Fruit fly (Drosophila melanogaster) whole organism, embryonic: ENCODE results near the gene ATPsynO.

Experiments
- Ada2b ChIP-seq: fragments of 200-800 bp; sonication (Bioruptor generic); IDR thresholded peaks from 2 replicates; pipeline ENCODE4 v1.3.6; 2022; ENCODE audit warnings: missing biosample characterization, missing genetic modification characterization
- B-H2 ChIP-seq: fragments of 200-800 bp; sonication (Bioruptor generic); optimal IDR thresholded peaks from 2 replicates; lab custom pipeline; 2018; ENCODE audit warnings: missing biosample characterization, mild to moderate bottlenecking, missing genetic modification characterization
- CG11085 ChIP-seq: fragments of 200-800 bp; sonication (Bioruptor generic); IDR thresholded peaks from 2 replicates; pipeline ENCODE4 v1.3.6; 2022; ENCODE audit warnings: missing biosample characterization, missing genetic modification characterization
- CG13287 ChIP-seq: fragments of 200-800 bp; sonication (Bioruptor generic); IDR thresholded peaks from 2 replicates; pipeline ENCODE4 v1.3.6; 2022; ENCODE audit warnings: missing biosample characterization, missing genetic modification characterization; ENCODE audit not compliant: partially characterized antibody
- CG13424 ChIP-seq: fragments of 200-800 bp; sonication (Bioruptor generic); optimal IDR thresholded peaks from 2 replicates; lab custom pipeline; 2019; ENCODE audit warnings: missing biosample characterization, mild to moderate bottlenecking, missing genetic modification characterization, moderate library complexity
- CG14860 ChIP-seq: fragments of 200-800 bp; sonication (Bioruptor generic); IDR thresholded peaks from 3 replicates; pipeline ENCODE4 v1.3.6; 2022; ENCODE audit warnings: missing biosample characterization, missing genetic modification characterization; ENCODE audit not compliant: partially characterized antibody
- CG1529 ChIP-seq: fragments of 200-800 bp; sonication (Bioruptor generic); optimal IDR thresholded peaks from 3 replicates; lab custom pipeline; 2018; ENCODE audit warnings: missing biosample characterization, missing genetic modification characterization
- CG15601 ChIP-seq: fragments of 200-800 bp; sonication (Bioruptor generic); optimal IDR thresholded peaks from 3 replicates; lab custom pipeline; 2019; ENCODE audit warnings: missing biosample characterization, mild to moderate bottlenecking, missing genetic modification characterization, moderate library complexity
- CG17186 ChIP-seq: fragments of 200-800 bp; sonication (Bioruptor generic); optimal IDR thresholded peaks from 3 replicates; lab custom pipeline; 2017; ENCODE audit warnings: missing biosample characterization, missing genetic modification reagents, missing genetic modification characterization
- CG18764 ChIP-seq: fragments of 200-800 bp; sonication (Bioruptor generic); optimal IDR thresholded peaks from 3 replicates; lab custom pipeline; 2016; ENCODE audit warnings: missing biosample characterization, missing genetic modification characterization
- CG2889 ChIP-seq: fragments of 200-800 bp; sonication (Bioruptor generic); IDR thresholded peaks from 3 replicates; pipeline ENCODE4 v1.3.6; 2022; ENCODE audit warnings: missing biosample characterization, missing genetic modification characterization
- CG3847 ChIP-seq: fragments of 200-800 bp; sonication (Bioruptor generic); IDR thresholded peaks from 2 replicates; pipeline ENCODE4 v1.3.6; 2022; ENCODE audit warnings: missing biosample characterization, missing genetic modification characterization
- CG4730 ChIP-seq: fragments of 200-800 bp; sonication (Bioruptor generic); IDR thresholded peaks from 2 replicates; pipeline ENCODE4 v1.3.6; 2022; ENCODE audit warnings: missing biosample characterization, missing genetic modification characterization
- CG5953 ChIP-seq: fragments of 200-800 bp; sonication (Bioruptor generic); IDR thresholded peaks from 2 replicates; pipeline ENCODE4 v1.3.6; 2022; ENCODE audit warnings: missing biosample characterization, missing genetic modification characterization
- CG6765 ChIP-seq: fragments of 200-800 bp; sonication (Bioruptor generic); optimal IDR thresholded peaks from 3 replicates; lab custom pipeline; 2017; ENCODE audit warnings: missing biosample characterization, mild to moderate bottlenecking, missing genetic modification characterization
- CG7987 ChIP-seq: fragments of 200-800 bp; sonication (Bioruptor generic); optimal IDR thresholded peaks from 2 replicates; lab custom pipeline; 2018; ENCODE audit warnings: missing biosample characterization, mild to moderate bottlenecking, missing genetic modification characterization, moderate library complexity
- CG9609 ChIP-seq: fragments of 200-800 bp; sonication (Bioruptor generic); optimal IDR thresholded peaks from 3 replicates; lab custom pipeline; 2016; ENCODE audit warnings: missing biosample characterization, missing genetic modification characterization
- CkIIα-i1 ChIP-seq: fragments of 200-800 bp; sonication (Bioruptor generic); IDR thresholded peaks from 2 replicates; pipeline ENCODE4 v1.3.6; 2022; ENCODE audit warnings: missing biosample characterization, missing genetic modification characterization
- D ChIP-seq, 2 experiments: fragments of 200-800 bp in 1 of 2; fragments of >200 bp in 1 of 2; sonication (Bioruptor generic) in 1 of 2; optimal IDR thresholded peaks; 2 replicates in 1 of 2; 3 replicates in 1 of 2; lab custom pipeline; 2017; ENCODE audit warnings: mild to moderate bottlenecking in 1 of 2, missing biosample characterization in 1 of 2, missing genetic modification characterization in 1 of 2, missing genetic modification reagents in 1 of 2
- Fer1 ChIP-seq: fragments of 200-800 bp; sonication (Bioruptor generic); optimal IDR thresholded peaks from 2 replicates; lab custom pipeline; 2017; ENCODE audit warnings: missing biosample characterization, mild to moderate bottlenecking, missing genetic modification characterization
- HLH4C ChIP-seq: fragments of 200-800 bp; sonication (Bioruptor generic); IDR thresholded peaks from 3 replicates; pipeline ENCODE4 v1.3.6; 2022; ENCODE audit warnings: missing biosample characterization, missing genetic modification characterization; ENCODE audit not compliant: partially characterized antibody
- Hr3 ChIP-seq: fragments of 200-800 bp; sonication (Bioruptor generic); optimal IDR thresholded peaks from 3 replicates; lab custom pipeline; 2016; ENCODE audit warnings: missing biosample characterization, missing genetic modification characterization
- Hr51 ChIP-seq, 2 experiments: fragments of 200-800 bp; sonication (Bioruptor generic); optimal IDR thresholded peaks; 2 replicates in 1 of 2; 3 replicates in 1 of 2; lab custom pipeline; 2016 to 2018; ENCODE audit warnings: missing biosample characterization in 2 of 2, missing genetic modification characterization in 2 of 2, mild to moderate bottlenecking in 1 of 2, moderate library complexity in 1 of 2
- Lhr ChIP-seq: fragments of 200-800 bp; sonication (Bioruptor generic); optimal IDR thresholded peaks from 3 replicates; lab custom pipeline; 2017; ENCODE audit warnings: mild to moderate bottlenecking, missing biosample characterization, missing genetic modification reagents, missing genetic modification characterization
- Lpt ChIP-seq: fragments of >200 bp; optimal IDR thresholded peaks from 2 replicates; lab custom pipeline; 2018; ENCODE audit warnings: missing biosample characterization, missing genetic modification characterization
- NfI ChIP-seq: fragments of 200-800 bp; sonication (Bioruptor generic); optimal IDR thresholded peaks from 3 replicates; lab custom pipeline; 2018; ENCODE audit warnings: missing biosample characterization, mild to moderate bottlenecking, missing genetic modification characterization, moderate library complexity
- ara ChIP-seq: fragments of 200-800 bp; sonication (Bioruptor generic); IDR thresholded peaks from 2 replicates; pipeline ENCODE4 v1.3.6; 2022; ENCODE audit warnings: missing biosample characterization, missing genetic modification characterization
- ase ChIP-seq: fragments of 200-800 bp; sonication (Bioruptor generic); IDR thresholded peaks from 3 replicates; pipeline ENCODE4 v1.3.6; 2022; ENCODE audit warnings: missing biosample characterization, missing genetic modification characterization
- bowl ChIP-seq: fragments of 200-800 bp; sonication (Bioruptor generic); IDR thresholded peaks from 2 replicates; pipeline ENCODE4 v1.3.6; 2022; ENCODE audit warnings: missing biosample characterization, missing genetic modification characterization
- cas ChIP-seq: fragments of 200-800 bp; sonication (Bioruptor generic); IDR thresholded peaks from 2 replicates; pipeline ENCODE4 v1.3.6; 2022; ENCODE audit warnings: missing biosample characterization, missing genetic modification characterization
- chn ChIP-seq: fragments of 200-800 bp; sonication (Bioruptor generic); optimal IDR thresholded peaks from 2 replicates; lab custom pipeline; 2016; ENCODE audit warnings: missing biosample characterization, missing genetic modification characterization
- crc ChIP-seq: fragments of 200-800 bp; sonication (Bioruptor generic); optimal IDR thresholded peaks from 2 replicates; lab custom pipeline; 2016; ENCODE audit warnings: missing biosample characterization, missing genetic modification characterization
- croc ChIP-seq: fragments of 200-800 bp; sonication (Bioruptor generic); conservative IDR thresholded peaks from 3 replicates; pipeline ENCODE4 v1.3.6; 2022; ENCODE audit warnings: missing biosample characterization, missing genetic modification characterization
- ems ChIP-seq: fragments of 200-800 bp; sonication (Bioruptor generic); optimal IDR thresholded peaks from 3 replicates; lab custom pipeline; 2016; ENCODE audit warnings: missing biosample characterization, missing genetic modification characterization
- eyg ChIP-seq: fragments of 200-800 bp; sonication (Bioruptor generic); optimal IDR thresholded peaks from 3 replicates; lab custom pipeline; 2016; ENCODE audit warnings: missing biosample characterization, missing genetic modification characterization
- fd64A ChIP-seq: fragments of 200-800 bp; sonication (Bioruptor generic); optimal IDR thresholded peaks from 3 replicates; lab custom pipeline; 2018; ENCODE audit warnings: missing biosample characterization, mild to moderate bottlenecking, missing genetic modification characterization
- gt ChIP-seq: fragments of 200-800 bp; sonication (Bioruptor generic); IDR thresholded peaks from 2 replicates; pipeline ENCODE4 v1.3.6; 2022; ENCODE audit warnings: missing biosample characterization, missing genetic modification characterization
- ham ChIP-seq: fragments of 200-800 bp; sonication (Bioruptor generic); IDR thresholded peaks from 2 replicates; pipeline ENCODE4 v1.3.6; 2022; ENCODE audit warnings: missing biosample characterization, missing genetic modification characterization
- hbn ChIP-seq: fragments of 200-800 bp; sonication (Bioruptor generic); IDR thresholded peaks from 2 replicates; pipeline ENCODE4 v1.3.6; 2022; ENCODE audit warnings: missing biosample characterization, missing genetic modification characterization; ENCODE audit not compliant: partially characterized antibody
- her ChIP-seq: fragments of 200-800 bp; sonication (Bioruptor generic); optimal IDR thresholded peaks from 2 replicates; lab custom pipeline; 2016; ENCODE audit warnings: missing biosample characterization, missing genetic modification characterization
- inv ChIP-seq: fragments of 200-800 bp; sonication (Bioruptor generic); IDR thresholded peaks from 2 replicates; pipeline ENCODE4 v1.3.6; 2022; ENCODE audit warnings: missing biosample characterization, missing genetic modification characterization; ENCODE audit not compliant: partially characterized antibody
- kay ChIP-seq: fragments of 200-800 bp; sonication (Bioruptor generic); optimal IDR thresholded peaks from 2 replicates; lab custom pipeline; 2016; ENCODE audit warnings: missing biosample characterization, missing genetic modification characterization
- kni ChIP-seq: fragments of 200-800 bp; sonication (Bioruptor generic); optimal IDR thresholded peaks from 3 replicates; lab custom pipeline; 2017; ENCODE audit warnings: mild to moderate bottlenecking, missing biosample characterization, missing genetic modification reagents, missing genetic modification characterization
- knrl ChIP-seq: fragments of 200-800 bp; sonication (Bioruptor generic); IDR thresholded peaks from 3 replicates; pipeline ENCODE4 v1.3.6; 2022; ENCODE audit warnings: missing biosample characterization, missing genetic modification characterization; ENCODE audit not compliant: partially characterized antibody
- luna ChIP-seq: fragments of 200-800 bp; sonication (Bioruptor generic); optimal IDR thresholded peaks from 2 replicates; lab custom pipeline; 2016; ENCODE audit warnings: missing biosample characterization, missing genetic modification characterization
- nmo ChIP-seq: fragments of 200-800 bp; sonication (Bioruptor generic); optimal IDR thresholded peaks from 2 replicates; lab custom pipeline; 2018; ENCODE audit warnings: missing biosample characterization, mild to moderate bottlenecking, missing genetic modification characterization, moderate library complexity
- psq ChIP-seq: fragments of 200-800 bp; sonication (Bioruptor generic); optimal IDR thresholded peaks from 2 replicates; lab custom pipeline; 2017; ENCODE audit warnings: missing biosample characterization, missing genetic modification characterization
- row ChIP-seq: fragments of 200-800 bp; sonication (Bioruptor generic); IDR thresholded peaks from 3 replicates; pipeline ENCODE4 v1.3.6; 2022; ENCODE audit warnings: missing biosample characterization, missing genetic modification characterization
- sob ChIP-seq: fragments of 200-800 bp; sonication (Bioruptor generic); IDR thresholded peaks from 2 replicates; pipeline ENCODE4 v1.3.6; 2022; ENCODE audit warnings: missing biosample characterization, missing genetic modification characterization
- sqz ChIP-seq: fragments of 200-800 bp; sonication (Bioruptor generic); optimal IDR thresholded peaks from 3 replicates; lab custom pipeline; 2018; ENCODE audit warnings: missing biosample characterization, mild to moderate bottlenecking, missing genetic modification characterization
- trem ChIP-seq: fragments of 200-800 bp; optimal IDR thresholded peaks from 3 replicates; lab custom pipeline; 2019; ENCODE audit warnings: missing biosample characterization, mild to moderate bottlenecking, missing genetic modification characterization, moderate library complexity
- zfh1 ChIP-seq: fragments of 200-800 bp; sonication (Bioruptor generic); IDR thresholded peaks from 3 replicates; pipeline ENCODE4 v1.3.6; 2022; ENCODE audit warnings: missing biosample characterization, missing genetic modification characterization

Gene ATPsynO

DNA sequence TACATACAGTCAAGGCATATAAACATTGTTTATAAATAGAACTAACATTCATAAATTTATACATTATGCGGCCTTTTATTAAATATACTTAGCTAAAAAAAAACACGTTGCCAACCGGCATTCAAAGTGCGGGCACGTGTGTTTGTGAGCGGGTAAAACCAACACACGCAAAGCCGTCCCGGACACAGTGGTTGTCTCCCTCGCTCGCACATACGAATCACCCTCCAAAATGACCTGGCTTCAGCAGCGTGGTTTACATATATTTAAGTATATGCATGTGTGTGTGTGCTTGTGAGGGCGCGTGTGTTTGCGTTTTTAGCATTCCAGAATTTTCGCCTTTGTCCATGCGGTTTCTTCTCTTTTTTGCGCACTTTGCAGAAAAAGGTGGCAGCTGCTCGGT is 21.9 kb upstream of the ATPsynO start (continued):
- TF ChIP-seq CkIIα-i1 (GFP tag; lab: Robert Waterston, UW), result no peak
- no peak for TF ChIP-seq CG7987 (GFP tag; lab: Kevin White, UChicago)
- TF ChIP-seq CG15601 (tag; lab: Kevin White, UChicago), result no peak
- TF ChIP-seq CG13287 (GFP tag; lab: Robert Waterston, UW), result peak; percentile 36
- TF ChIP-seq sob, result no peak
- no peak for TF ChIP-seq her (GFP tag; lab: Kevin White, UChicago)
- TF ChIP-seq CG3847 (GFP tag; lab: Robert Waterston, UW), result no peak
- no peak for TF ChIP-seq luna (GFP tag; lab: Kevin White, UChicago)
- TF ChIP-seq sqz (GFP tag; lab: Kevin White, UChicago), result peak; percentile 45
- peak; percentile 49 for TF ChIP-seq B-H2 (GFP tag; lab: Kevin White, UChicago)
- TF ChIP-seq crc (GFP tag; lab: Kevin White, UChicago), result no peak
- TF ChIP-seq trem, result no peak
- TF ChIP-seq chn, result no peak
- TF ChIP-seq Hr51 (GFP tag; optimal IDR thresholded peaks at IDR 0.05; lab: Kevin White, UChicago), result no peak
- TF ChIP-seq hbn (GFP tag; lab: Robert Waterston, UW), result no peak
- no peak for TF ChIP-seq bowl (GFP tag; lab: Robert Waterston, UW)
- TF ChIP-seq eyg, result no peak
- TF ChIP-seq CG2889 (GFP tag; lab: Robert Waterston, UW), result no peak
- TF ChIP-seq Lhr (GFP tag; lab: Kevin White, UChicago), result no peak
- TF ChIP-seq CG14860 (GFP tag; lab: Robert Waterston, UW), result no peak
- no peak for TF ChIP-seq kni (GFP tag; lab: Kevin White, UChicago)
- TF ChIP-seq ham (GFP tag; lab: Robert Waterston, UW), result no peak
- TF ChIP-seq Lpt (GFP tag; lab: Kevin White, UChicago), result no peak
- TF ChIP-seq fd64A (GFP tag; lab: Kevin White, UChicago), result no peak
- TF ChIP-seq CG5953 (GFP tag; lab: Robert Waterston, UW), result no peak
- no peak for TF ChIP-seq ems (GFP tag; lab: Kevin White, UChicago)
- no peak for TF ChIP-seq psq (GFP tag; lab: Kevin White, UChicago)
- no peak for TF ChIP-seq kay (GFP tag; lab: Kevin White, UChicago)
- TF ChIP-seq D (optimal IDR thresholded peaks at IDR 0.05; lab: Kevin White, UChicago), result no peak
- no peak for TF ChIP-seq D (GFP tag; optimal IDR thresholded peaks at IDR 0.05; lab: Kevin White, UChicago)
- peak; percentile 15 for TF ChIP-seq nmo (GFP tag; lab: Kevin White, UChicago)
- TF ChIP-seq croc, result no peak
- no peak for TF ChIP-seq NfI (GFP tag; lab: Kevin White, UChicago)
- TF ChIP-seq CG13424 (tag; lab: Kevin White, UChicago), result no peak
- no peak for TF ChIP-seq CG4730 (GFP tag; lab: Robert Waterston, UW)
- no peak for TF ChIP-seq CG6765 (GFP tag; lab: Kevin White, UChicago)
- no peak for TF ChIP-seq HLH4C (GFP tag; lab: Robert Waterston, UW)
- TF ChIP-seq gt, result no peak
- no peak for TF ChIP-seq ara (GFP tag; lab: Robert Waterston, UW)
- TF ChIP-seq ase (GFP tag; lab: Robert Waterston, UW), result no peak
- no peak for TF ChIP-seq cas (GFP tag; lab: Robert Waterston, UW)
- no peak for TF ChIP-seq row (GFP tag; lab: Robert Waterston, UW)
- TF ChIP-seq CG11085, result no peak
- no peak for TF ChIP-seq Hr3 (GFP tag; lab: Kevin White, UChicago)
- no peak for TF ChIP-seq CG1529 (GFP tag; lab: Kevin White, UChicago)
- no peak for TF ChIP-seq knrl (GFP tag; lab: Robert Waterston, UW)
- TF ChIP-seq zfh1 (GFP tag; lab: Robert Waterston, UW), result no peak
- TF ChIP-seq CG17186 (GFP tag; lab: Kevin White, UChicago), result no peak
- TF ChIP-seq CG9609 (GFP tag; lab: Kevin White, UChicago), result no peak
- TF ChIP-seq Fer1 (GFP tag; lab: Kevin White, UChicago), result no peak
- TF ChIP-seq Ada2b (GFP tag; lab: Robert Waterston, UW), result no peak
- TF ChIP-seq CG18764, result no peak
- no peak for TF ChIP-seq inv (GFP tag; lab: Robert Waterston, UW)
